Worm (Caenorhabditis elegans) whole organism, L4/young adult: Measurements from ENCODE around the gene clec-31.

Experiments
- W03F9.2 ChIP-seq: fragments of 150-350 bp; optimal IDR thresholded peaks from 2 replicates; lab custom pipeline; 2014; ENCODE audit warnings: missing biosample characterization, missing genetic modification characterization
- dao-5 ChIP-seq: sonication (generic microtip); optimal IDR thresholded peaks from 2 replicates; lab custom pipeline; 2016; ENCODE audit warnings: missing genotype, missing genetic modification characterization, moderate library complexity, missing compliant biosample characterization
- him-1 ChIP-seq: sonication (generic microtip); optimal IDR thresholded peaks from 2 replicates; lab custom pipeline; 2016; ENCODE audit warnings: missing genotype, missing genetic modification reagents, missing genetic modification characterization, missing compliant biosample characterization

DNA sequence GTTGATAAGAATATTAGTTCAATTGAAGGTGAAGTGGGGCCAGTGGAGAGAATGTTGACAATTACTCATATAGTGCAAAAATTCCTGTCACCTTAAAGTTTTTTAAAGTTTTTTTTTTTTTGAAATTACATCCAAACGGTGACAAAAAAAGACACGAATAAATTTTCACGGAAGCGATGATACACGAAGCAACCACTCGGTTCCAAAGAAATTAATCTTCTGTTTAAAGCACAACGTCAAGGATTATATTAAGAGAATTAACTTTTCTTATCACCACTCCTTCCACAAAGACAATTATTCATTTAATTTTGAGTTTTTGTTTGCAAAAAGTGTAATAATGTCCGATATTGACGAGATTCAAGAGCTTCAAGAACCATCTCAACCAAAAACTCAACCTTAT is 7.5 kb upstream of the clec-31 start, which contains the start of gene clec-28:
- TF ChIP-seq him-1 (tag; lab: Kevin White, UChicago), result no peak
- TF ChIP-seq W03F9.2 (tag; lab: Kevin White, UChicago), result no peak
- TF ChIP-seq dao-5 (tag; lab: Kevin White, UChicago), result no peak
